Fruit fly (Drosophila melanogaster) whole organism: Measurements from ENCODE around the gene CG7352.

Source experiments
- CG8478 ChIP-seq: fragments of >200 bp; optimal IDR thresholded peaks from 2 replicates; lab custom pipeline; 2018; ENCODE audit warnings: inconsistent platforms
- EcR ChIP-seq, 2 experiments: fragments of >200 bp; optimal IDR thresholded peaks; 2 replicates each; lab custom pipeline; 2017; ENCODE audit warnings: missing biosample characterization in 2 of 2, missing genetic modification characterization in 2 of 2, missing genetic modification reagents in 2 of 2
- pan ChIP-seq: fragments of >200 bp; optimal IDR thresholded peaks from 2 replicates; lab custom pipeline; 2017
- psq ChIP-seq: fragments of >200 bp; optimal IDR thresholded peaks from 2 replicates; lab custom pipeline; 2017
- usp ChIP-seq: fragments of >200 bp; optimal IDR thresholded peaks from 2 replicates; lab custom pipeline; 2017; ENCODE audit warnings: missing biosample characterization, missing genetic modification characterization, mixed read lengths

dm6 chr3R:8343251-8343744, 4.1 kb upstream of the CG7352 start, which contains the start of the genes PNKP and COX7AL:
- TF ChIP-seq EcR (GFP tag; optimal IDR thresholded peaks at IDR 0.05; lab: Kevin White, UChicago) (no peak), pan (no peak), usp (no peak), CG8478 (lab: Kevin White, UChicago) (no peak), psq (no peak)
